Worm (Caenorhabditis elegans): Measurements from ENCODE around the gene ZK1307.9.

ce11 chrII:9679842-9680241, 30.6 kb downstream of the ZK1307.9 start:
- TF ChIP-seq pha-4 (tag; optimal IDR thresholded peaks at IDR 0.05) (no peak), ztf-11 (tag; optimal IDR thresholded peaks at IDR 0.05) (no peak), nhr-77 (tag; optimal IDR thresholded peaks at IDR 0.05) (no peak), nhr-12 (tag; optimal IDR thresholded peaks at IDR 0.05) (no peak), nhr-76 (tag; optimal IDR thresholded peaks at IDR 0.05) (no peak), nhr-11 (tag; optimal IDR thresholded peaks at IDR 0.05) (no peak)
